Fruit fly (Drosophila melanogaster) whole organism, embryonic: Measurements from ENCODE around the gene sun.
A peak's percentile ranks its signal among the peaks of the same experiment; 100 is the strongest.

Source experiments
- Awh ChIP-seq: fragments of 200-800 bp; sonication (Bioruptor generic); IDR thresholded peaks from 2 replicates; pipeline ENCODE4, ENCODE4 v1.3.6; 2022; ENCODE audit warnings: missing biosample characterization, missing genetic modification characterization
- BEAF-32 ChIP-seq: fragments of 200-800 bp; sonication (Bioruptor generic); optimal IDR thresholded peaks from 3 replicates; lab custom pipeline; 2017; ENCODE audit warnings: missing biosample characterization, missing genetic modification characterization, mild to moderate bottlenecking, moderate library complexity, missing genetic modification reagents
- CG1024 ChIP-seq: fragments of 200-800 bp; sonication (Bioruptor generic); IDR thresholded peaks from 2 replicates; pipeline ENCODE4 v1.3.6; 2022; ENCODE audit warnings: missing biosample characterization, missing genetic modification characterization
- CG10267 ChIP-seq: fragments of 200-800 bp; sonication (Bioruptor generic); optimal IDR thresholded peaks from 2 replicates; lab custom pipeline; 2018; ENCODE audit warnings: missing biosample characterization, mild to moderate bottlenecking, missing genetic modification characterization, moderate library complexity
- CG12219 ChIP-seq: fragments of 200-800 bp; sonication (Bioruptor generic); optimal IDR thresholded peaks from 3 replicates; lab custom pipeline; 2018; ENCODE audit warnings: missing biosample characterization, mild to moderate bottlenecking, missing genetic modification characterization
- CG13287 ChIP-seq: fragments of 200-800 bp; sonication (Bioruptor generic); IDR thresholded peaks from 2 replicates; pipeline ENCODE4 v1.3.6; 2022; ENCODE audit warnings: missing biosample characterization, missing genetic modification characterization; ENCODE audit not compliant: partially characterized antibody
- CG18764 ChIP-seq: fragments of 200-800 bp; sonication (Bioruptor generic); optimal IDR thresholded peaks from 3 replicates; lab custom pipeline; 2016; ENCODE audit warnings: missing biosample characterization, missing genetic modification characterization
- CG2712 ChIP-seq: fragments of 200-800 bp; optimal IDR thresholded peaks from 3 replicates; lab custom pipeline; 2019; ENCODE audit warnings: missing biosample characterization, mild to moderate bottlenecking, missing genetic modification characterization, moderate library complexity
- CG32532 ChIP-seq: fragments of 200-800 bp; sonication (Bioruptor generic); IDR thresholded peaks from 2 replicates; pipeline ENCODE4 v1.3.6; 2022; ENCODE audit warnings: missing biosample characterization, missing genetic modification characterization
- CG32772 ChIP-seq: fragments of 200-800 bp; sonication (Bioruptor generic); IDR thresholded peaks from 2 replicates; pipeline ENCODE4 v1.3.6; 2022; ENCODE audit warnings: missing biosample characterization, missing genetic modification characterization
- CG3407 ChIP-seq: fragments of 200-800 bp; sonication (Bioruptor generic); optimal IDR thresholded peaks from 2 replicates; lab custom pipeline; 2018; ENCODE audit warnings: missing biosample characterization, mild to moderate bottlenecking, missing genetic modification characterization
- CG4328 ChIP-seq: fragments of 200-800 bp; sonication (Bioruptor generic); optimal IDR thresholded peaks from 3 replicates; lab custom pipeline; 2017; ENCODE audit warnings: missing biosample characterization, missing genetic modification reagents, missing genetic modification characterization
- CG4360 ChIP-seq: fragments of 200-800 bp; sonication (Bioruptor generic); IDR thresholded peaks from 2 replicates; pipeline ENCODE4 v1.3.6; 2022; ENCODE audit warnings: missing biosample characterization, missing genetic modification characterization
- CG4707 ChIP-seq: fragments of 200-800 bp; sonication (Bioruptor generic); optimal IDR thresholded peaks from 2 replicates; lab custom pipeline; 2018; ENCODE audit warnings: missing biosample characterization, mild to moderate bottlenecking, missing genetic modification characterization, moderate library complexity
- CG5180 ChIP-seq: fragments of 200-800 bp; sonication (Bioruptor generic); optimal IDR thresholded peaks from 3 replicates; lab custom pipeline; 2017; ENCODE audit warnings: missing biosample characterization, missing genetic modification characterization, mild to moderate bottlenecking, moderate library complexity, missing genetic modification reagents
- CG8290 ChIP-seq, 3 experiments: fragments of 200-800 bp; sonication (Bioruptor generic); optimal IDR thresholded peaks; 2 replicates each; lab custom pipeline; 2016 to 2019; ENCODE audit warnings: missing biosample characterization in 3 of 3, missing genetic modification characterization in 3 of 3, mild to moderate bottlenecking in 2 of 3, moderate library complexity in 1 of 3
- Dll ChIP-seq: fragments of 200-800 bp; sonication (Bioruptor generic); IDR thresholded peaks from 4 replicates; pipeline ENCODE4 v1.3.6; 2022; ENCODE audit warnings: missing biosample characterization, missing genetic modification characterization; ENCODE audit not compliant: partially characterized antibody
- Dref ChIP-seq: fragments of 200-800 bp; sonication (Bioruptor generic); IDR thresholded peaks from 2 replicates; pipeline ENCODE4 v1.3.6; 2022; ENCODE audit warnings: missing biosample characterization, missing genetic modification characterization
- Eip74EF ChIP-seq, 2 experiments: fragments of 200-800 bp in 1 of 2; fragments of >200 bp in 1 of 2; sonication (Bioruptor generic) in 1 of 2; optimal IDR thresholded peaks; 2 replicates each; lab custom pipeline; 2017 to 2019; ENCODE audit warnings: missing biosample characterization in 2 of 2, missing genetic modification characterization in 2 of 2, mild to moderate bottlenecking in 1 of 2, moderate library complexity in 1 of 2
- HmgZ ChIP-seq: fragments of 200-800 bp; sonication (Bioruptor generic); optimal IDR thresholded peaks from 2 replicates; lab custom pipeline; 2018; ENCODE audit warnings: missing biosample characterization, mild to moderate bottlenecking, missing genetic modification characterization
- Hmx ChIP-seq: fragments of 200-800 bp; sonication (Bioruptor generic); optimal IDR thresholded peaks from 2 replicates; lab custom pipeline; 2016; ENCODE audit warnings: missing biosample characterization, missing genetic modification characterization
- Jarid2 ChIP-seq: fragments of 200-800 bp; sonication (Bioruptor generic); optimal IDR thresholded peaks from 3 replicates; lab custom pipeline; 2017; ENCODE audit warnings: mild to moderate bottlenecking, missing biosample characterization, missing genetic modification reagents, missing genetic modification characterization
- Max ChIP-seq: fragments of 200-800 bp; sonication (Bioruptor generic); optimal IDR thresholded peaks from 2 replicates; lab custom pipeline; 2016; ENCODE audit warnings: missing biosample characterization, mild to moderate bottlenecking, missing genetic modification characterization
- Med ChIP-seq: fragments of 200-800 bp; sonication (Bioruptor generic); peaks from one replicate; lab custom pipeline; 2016; ENCODE audit warnings: missing biosample characterization, missing genetic modification characterization, mild to moderate bottlenecking, inconsistent platforms, moderate library complexity
- Mrtf ChIP-seq: fragments of 200-800 bp; sonication (Bioruptor generic); IDR thresholded peaks from 3 replicates; pipeline ENCODE4 v1.3.6; 2022; ENCODE audit warnings: missing biosample characterization, missing genetic modification characterization
- Oli ChIP-seq: fragments of 200-800 bp; sonication (Bioruptor generic); optimal IDR thresholded peaks from 2 replicates; lab custom pipeline; 2018; ENCODE audit warnings: missing biosample characterization, mild to moderate bottlenecking, missing genetic modification characterization, moderate library complexity
- Opbp ChIP-seq: fragments of 200-800 bp; sonication (Bioruptor generic); IDR thresholded peaks from 3 replicates; pipeline ENCODE4 v1.3.6; 2022; ENCODE audit warnings: missing biosample characterization, missing genetic modification characterization; ENCODE audit not compliant: partially characterized antibody
- Rx ChIP-seq: fragments of 200-800 bp; sonication (Bioruptor generic); IDR thresholded peaks from 2 replicates; pipeline ENCODE4 v1.3.6; 2022; ENCODE audit warnings: missing biosample characterization, missing genetic modification characterization
- Sox100B ChIP-seq: fragments of 200-800 bp; sonication (Bioruptor generic); optimal IDR thresholded peaks from 3 replicates; lab custom pipeline; 2018; ENCODE audit warnings: missing biosample characterization, mild to moderate bottlenecking, missing genetic modification characterization
- TFAM ChIP-seq: fragments of 200-800 bp; sonication (Bioruptor generic); optimal IDR thresholded peaks from 2 replicates; lab custom pipeline; 2017; ENCODE audit warnings: missing biosample characterization, missing genetic modification characterization, inconsistent platforms
- Vsx1 ChIP-seq: fragments of 200-800 bp; sonication (Bioruptor generic); optimal IDR thresholded peaks from 2 replicates; lab custom pipeline; 2017; ENCODE audit warnings: missing biosample characterization, mild to moderate bottlenecking, missing genetic modification characterization, missing genetic modification reagents
- ab ChIP-seq: fragments of 200-800 bp; sonication (Bioruptor generic); optimal IDR thresholded peaks from 2 replicates; lab custom pipeline; 2016; ENCODE audit warnings: missing biosample characterization, missing genetic modification characterization
- abd-A ChIP-seq: fragments of 200-800 bp; sonication (Bioruptor generic); optimal IDR thresholded peaks from 3 replicates; lab custom pipeline; 2019; ENCODE audit warnings: missing biosample characterization, mild to moderate bottlenecking, missing genetic modification characterization, moderate library complexity
- bab2 ChIP-seq: fragments of 200-800 bp; sonication (Bioruptor generic); optimal IDR thresholded peaks from 2 replicates; lab custom pipeline; 2016; ENCODE audit warnings: missing biosample characterization, missing genetic modification characterization
- gro ChIP-seq: fragments of 200-800 bp; sonication (Bioruptor generic); optimal IDR thresholded peaks from 2 replicates; lab custom pipeline; 2016; ENCODE audit warnings: missing biosample characterization, missing genetic modification characterization
- gsb ChIP-seq: fragments of 200-800 bp; sonication (Bioruptor generic); IDR thresholded peaks from 2 replicates; pipeline ENCODE4 v1.3.6; 2022; ENCODE audit warnings: missing biosample characterization, missing genetic modification characterization
- hkb ChIP-seq, 2 experiments: fragments of 200-800 bp in 1 of 2; fragments of >200 bp in 1 of 2; sonication (Bioruptor generic) in 1 of 2; IDR thresholded peaks in 1 of 2; optimal IDR thresholded peaks in 1 of 2; 2 replicates each; pipeline versions ENCODE4 v1.3.6 to Lab custom; 2017 to 2022; ENCODE audit warnings: missing biosample characterization in 1 of 2, missing genetic modification characterization in 1 of 2
- mam ChIP-seq: fragments of 200-800 bp; sonication (Bioruptor generic); optimal IDR thresholded peaks from 3 replicates; lab custom pipeline; 2016; ENCODE audit warnings: missing biosample characterization, missing genetic modification characterization
- nmo ChIP-seq: fragments of 200-800 bp; sonication (Bioruptor generic); optimal IDR thresholded peaks from 2 replicates; lab custom pipeline; 2018; ENCODE audit warnings: missing biosample characterization, mild to moderate bottlenecking, missing genetic modification characterization, moderate library complexity
- oc ChIP-seq: fragments of 200-800 bp; sonication (Bioruptor generic); optimal IDR thresholded peaks from 2 replicates; lab custom pipeline; 2018; ENCODE audit warnings: missing biosample characterization, mild to moderate bottlenecking, missing genetic modification characterization, moderate library complexity
- ro ChIP-seq: fragments of 200-800 bp; sonication (Bioruptor generic); IDR thresholded peaks from 2 replicates; pipeline ENCODE4 v1.3.6; 2022; ENCODE audit warnings: missing biosample characterization, missing genetic modification characterization
- run ChIP-seq: fragments of 200-800 bp; sonication (Bioruptor generic); optimal IDR thresholded peaks from 3 replicates; lab custom pipeline; 2018; ENCODE audit warnings: missing biosample characterization, mild to moderate bottlenecking, missing genetic modification characterization
- slou ChIP-seq: fragments of 200-800 bp; sonication (Bioruptor generic); optimal IDR thresholded peaks from 3 replicates; lab custom pipeline; 2016; ENCODE audit warnings: missing biosample characterization, missing genetic modification characterization
- sob ChIP-seq: fragments of 200-800 bp; sonication (Bioruptor generic); IDR thresholded peaks from 2 replicates; pipeline ENCODE4 v1.3.6; 2022; ENCODE audit warnings: missing biosample characterization, missing genetic modification characterization
- trem ChIP-seq: fragments of 200-800 bp; optimal IDR thresholded peaks from 3 replicates; lab custom pipeline; 2019; ENCODE audit warnings: missing biosample characterization, mild to moderate bottlenecking, missing genetic modification characterization, moderate library complexity
- twi ChIP-seq: fragments of 200-800 bp; optimal IDR thresholded peaks from 2 replicates; lab custom pipeline; 2019; ENCODE audit warnings: missing biosample characterization, mild to moderate bottlenecking, missing genetic modification characterization, moderate library complexity
- vnd ChIP-seq: fragments of 200-800 bp; sonication (Bioruptor generic); IDR thresholded peaks from 3 replicates; pipeline ENCODE4 v1.3.6; 2022; ENCODE audit warnings: missing biosample characterization, missing genetic modification characterization; ENCODE audit not compliant: partially characterized antibody
- vvl ChIP-seq: fragments of 200-800 bp; sonication (Bioruptor generic); IDR thresholded peaks from 2 replicates; pipeline ENCODE4 v1.3.6; 2022; ENCODE audit warnings: missing biosample characterization, missing genetic modification characterization

Gene sun

DNA sequence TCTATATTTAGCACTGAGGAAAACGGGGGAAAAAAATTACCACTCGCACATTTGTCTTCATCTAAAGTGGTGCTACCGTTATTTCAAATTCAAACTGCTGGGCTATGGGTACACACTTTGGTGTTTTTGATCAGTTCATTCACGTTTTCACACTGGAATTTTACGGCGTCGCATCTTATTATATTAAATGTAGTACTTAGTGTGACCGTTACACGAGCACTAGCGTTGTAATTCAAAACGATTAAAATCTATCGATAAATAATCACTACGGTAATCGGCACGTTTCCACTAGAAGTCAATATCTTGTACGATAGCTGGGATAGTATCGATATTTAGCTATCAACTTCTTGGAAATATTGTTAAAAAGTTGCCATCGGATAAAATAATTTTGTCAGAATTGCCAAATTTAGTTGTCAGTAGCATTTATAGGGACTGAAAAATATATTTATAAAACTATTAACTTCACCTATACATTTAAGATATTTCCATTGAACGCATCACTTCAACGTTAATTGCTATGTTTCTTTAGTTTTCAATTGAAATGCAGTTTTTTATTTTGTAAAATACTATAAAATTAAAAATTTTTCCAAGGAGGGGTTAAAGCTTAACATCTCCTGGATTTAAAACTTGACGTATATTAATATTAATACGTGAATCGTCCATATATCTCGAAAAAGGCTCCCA is 8.7 kb upstream of the sun start, which contains the start of the genes CG46440 and Myb (continued):
- TF ChIP-seq Awh (GFP tag; lab: Robert Waterston, UW) (no peak), CG4707 (GFP tag; lab: Kevin White, UChicago) (no peak), Oli (no peak), Dll (peak; percentile 77), Med (GFP tag; lab: Kevin White, UChicago) (peak; percentile 63), bab2 (GFP tag; lab: Kevin White, UChicago) (no peak), hkb (optimal IDR thresholded peaks at IDR 0.05; lab: Kevin White, UChicago) (no peak), hkb (GFP tag; IDR thresholded peaks at IDR 0.05; lab: Robert Waterston, UW) (0 out of 2 replicates have a peak, but pooled peaks have one; percentile 19), CG13287 (peak; percentile 79), ro (GFP tag; lab: Robert Waterston, UW) (no peak), run (tag; lab: Kevin White, UChicago) (no peak), CG10267 (tag; lab: Kevin White, UChicago) (peak; percentile 10), gsb (GFP tag; lab: Robert Waterston, UW) (no peak), BEAF-32 (GFP tag; lab: Kevin White, UChicago) (peak; percentile 83), Dref (GFP tag; lab: Robert Waterston, UW) (peak; percentile 88), Opbp (GFP tag; lab: Robert Waterston, UW) (peak; percentile 91), CG5180 (GFP tag; lab: Kevin White, UChicago) (no peak), nmo (peak; percentile 14), HmgZ (tag; lab: Kevin White, UChicago) (peak; percentile 14), CG12219 (no peak), Hmx (GFP tag; lab: Kevin White, UChicago) (no peak), Sox100B (GFP tag; lab: Kevin White, UChicago) (no peak), vnd (GFP tag; lab: Robert Waterston, UW) (peak; percentile 83), TFAM (GFP tag; lab: Kevin White, UChicago) (no peak), Max (GFP tag; lab: Kevin White, UChicago) (no peak), gro (GFP tag; lab: Kevin White, UChicago) (no peak), vvl (GFP tag; lab: Robert Waterston, UW) (peak; percentile 37; the same call in 1 of the 2 replicates), Eip74EF (GFP tag; optimal IDR thresholded peaks at IDR 0.05; lab: Kevin White, UChicago) (no peak), ab (no peak), twi (tag; lab: Kevin White, UChicago) (no peak), Rx (GFP tag; lab: Robert Waterston, UW) (no peak), CG18764 (no peak), Vsx1 (GFP tag; lab: Kevin White, UChicago) (no peak), trem (tag; lab: Kevin White, UChicago) (peak; percentile 18), Jarid2 (GFP tag; lab: Kevin White, UChicago) (no peak), CG2712 (peak; percentile 26), CG3407 (no peak), abd-A (no peak), CG1024 (no peak), slou (GFP tag; lab: Kevin White, UChicago) (no peak), oc (tag; lab: Kevin White, UChicago) (no peak), sob (GFP tag; lab: Robert Waterston, UW) (no peak), CG4360 (GFP tag; lab: Robert Waterston, UW) (no peak), CG32772 (GFP tag; lab: Robert Waterston, UW) (no peak), CG32532 (no peak), CG4328 (GFP tag; lab: Kevin White, UChicago) (no peak), mam (GFP tag; lab: Kevin White, UChicago) (peak; percentile 5), Mrtf (GFP tag; lab: Robert Waterston, UW) (no peak), CG8290 (GFP tag; optimal IDR thresholded peaks at IDR 0.05; lab: Kevin White, UChicago) (peak; percentile 80), CG8290 (tag; optimal IDR thresholded peaks at IDR 0.05; lab: Kevin White, UChicago) (peak; percentile 51 to 74)
